Fruit fly (Drosophila melanogaster) whole organism, wandering third instar larva: ENCODE data around the gene Acam.
A peak's percentile ranks its signal among the peaks of the same experiment; 100 is the strongest.

Experiments
- Abd-B ChIP-seq: fragments of >200 bp; optimal IDR thresholded peaks from 2 replicates; lab custom pipeline; 2017; ENCODE audit warnings: missing biosample characterization, missing genetic modification characterization
- CG9705 ChIP-seq: fragments of 200-800 bp; sonication (Bioruptor generic); optimal IDR thresholded peaks from 2 replicates; lab custom pipeline; 2018; ENCODE audit warnings: missing biosample characterization, mild to moderate bottlenecking, missing genetic modification characterization
- CrebA ChIP-seq: fragments of 200-800 bp; sonication (Bioruptor generic); optimal IDR thresholded peaks from 2 replicates; lab custom pipeline; 2016; ENCODE audit warnings: missing biosample characterization, mild to moderate bottlenecking, missing genetic modification characterization, borderline replicate concordance
- Dif ChIP-seq: fragments of 200-275, 200-300 bp; sonication (Bioruptor generic); optimal IDR thresholded peaks from 2 replicates; lab custom pipeline; 2018; ENCODE audit warnings: missing biosample characterization, missing genetic modification characterization; ENCODE audit not compliant: partially characterized antibody
- HLH106 ChIP-seq: fragments of 200-800 bp; optimal IDR thresholded peaks from 3 replicates; lab custom pipeline; 2019; ENCODE audit warnings: missing biosample characterization, mild to moderate bottlenecking, missing genetic modification characterization, moderate library complexity
- Hnf4 ChIP-seq: fragments of 200-800 bp; sonication (Bioruptor generic); optimal IDR thresholded peaks from 2 replicates; lab custom pipeline; 2016; ENCODE audit warnings: missing biosample characterization, mild to moderate bottlenecking, missing genetic modification characterization
- Jra ChIP-seq: sonication (Bioruptor generic); optimal IDR thresholded peaks from 2 replicates; lab custom pipeline; 2016; ENCODE audit warnings: missing biosample characterization, missing genetic modification characterization
- Mio ChIP-seq: sonication (Bioruptor generic); optimal IDR thresholded peaks from 2 replicates; lab custom pipeline; 2016; ENCODE audit warnings: missing biosample characterization, missing genetic modification characterization
- Myc ChIP-seq: fragments of >200 bp; optimal IDR thresholded peaks from 2 replicates; lab custom pipeline; 2017
- N ChIP-seq: fragments of >200 bp; optimal IDR thresholded peaks from 2 replicates; lab custom pipeline; 2018; ENCODE audit warnings: missing biosample characterization, missing external identifiers, missing genetic modification characterization
- OdsH ChIP-seq: fragments of 200-800 bp; sonication (Bioruptor generic); optimal IDR thresholded peaks from 2 replicates; lab custom pipeline; 2016; ENCODE audit warnings: missing biosample characterization, mild to moderate bottlenecking, missing genetic modification characterization
- Vsx2 ChIP-seq: fragments of 200-300, 225-300 bp; sonication (Bioruptor generic); optimal IDR thresholded peaks from 2 replicates; lab custom pipeline; 2018; ENCODE audit warnings: missing biosample characterization, missing genetic modification characterization; ENCODE audit not compliant: partially characterized antibody
- brk ChIP-seq: fragments of 200-800 bp; sonication (Bioruptor generic); optimal IDR thresholded peaks from 2 replicates; lab custom pipeline; 2016; ENCODE audit warnings: missing biosample characterization, mild to moderate bottlenecking, missing genetic modification characterization
- dl ChIP-seq, 2 experiments: fragments of 175-275, 200-275 bp in 1 of 2; fragments of 200-275 bp in 1 of 2; sonication (Bioruptor generic); optimal IDR thresholded peaks; lab custom pipeline; 2018; ENCODE audit warnings: mild to moderate bottlenecking in 2 of 2, missing biosample characterization in 2 of 2, missing genetic modification characterization in 2 of 2, moderate library complexity in 2 of 2; ENCODE audit not compliant: partially characterized antibody in 2 of 2, insufficient read depth in 1 of 2
- dsf ChIP-seq: sonication (Bioruptor generic); optimal IDR thresholded peaks from 2 replicates; lab custom pipeline; 2016; ENCODE audit warnings: missing biosample characterization, missing genetic modification characterization, borderline replicate concordance
- foxo ChIP-seq, 2 experiments: fragments of 200-800 bp; sonication (Bioruptor generic); optimal IDR thresholded peaks; 2 replicates in 1 of 2; 3 replicates in 1 of 2; lab custom pipeline; 2016 to 2017; ENCODE audit warnings: missing biosample characterization in 2 of 2, missing genetic modification characterization in 2 of 2
- fru ChIP-seq: fragments of 200-800 bp; sonication (Bioruptor generic); optimal IDR thresholded peaks from 3 replicates; lab custom pipeline; 2016; ENCODE audit warnings: missing biosample characterization, mild to moderate bottlenecking, missing genetic modification characterization
- pan ChIP-seq: fragments of >200 bp; optimal IDR thresholded peaks from 2 replicates; lab custom pipeline; 2017
- rgr ChIP-seq: fragments of 200-800 bp; sonication (Bioruptor generic); optimal IDR thresholded peaks from 3 replicates; lab custom pipeline; 2016; ENCODE audit warnings: missing biosample characterization, mild to moderate bottlenecking, missing genetic modification characterization
- sage ChIP-seq: fragments of 200-800 bp; sonication (Bioruptor generic); optimal IDR thresholded peaks from 2 replicates; lab custom pipeline; 2016; ENCODE audit warnings: missing biosample characterization, mild to moderate bottlenecking, missing genetic modification characterization
- tai ChIP-seq: sonication (Bioruptor generic); optimal IDR thresholded peaks from 2 replicates; lab custom pipeline; 2016; ENCODE audit warnings: missing biosample characterization, missing genetic modification characterization
- usp ChIP-seq: fragments of >200 bp; optimal IDR thresholded peaks from 2 replicates; lab custom pipeline; 2017; ENCODE audit warnings: missing biosample characterization, missing genetic modification characterization
- woc ChIP-seq: sonication (Bioruptor generic); optimal IDR thresholded peaks from 2 replicates; lab custom pipeline; 2016; ENCODE audit warnings: missing biosample characterization, mild to moderate bottlenecking, missing genetic modification characterization

Acam gene

DNA sequence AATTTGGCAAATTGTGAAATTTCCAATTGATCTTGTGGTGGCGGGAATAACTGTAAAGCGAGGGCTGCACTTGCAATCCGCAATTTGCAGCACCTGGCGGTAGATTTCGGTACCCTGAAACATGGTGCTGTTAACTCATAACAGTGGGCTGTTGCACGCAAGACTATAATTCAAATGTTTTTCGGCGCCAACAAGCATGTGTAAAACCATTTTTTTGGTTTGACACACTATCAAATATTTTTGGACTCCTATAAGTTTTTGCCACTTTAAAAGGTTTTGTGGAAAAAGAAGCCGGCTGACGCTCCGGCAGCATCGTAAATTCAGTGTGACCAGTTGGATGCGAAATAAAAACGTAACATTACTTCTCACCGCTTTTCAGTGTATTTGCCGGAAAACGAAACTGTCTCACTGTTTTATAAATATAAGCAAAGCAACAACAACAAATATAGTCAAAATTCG is 39.5 kb downstream of the Acam start, which contains the start of the genes CG14545 and CG5886:
Gene CG14545 (minus strand): TSS at position 68 of the 459 bp plus-strand sequence.
Gene CG5886 (plus strand): TSS at position 409 of the 459 bp plus-strand sequence.
- peak; percentile 91 for TF ChIP-seq fru
- TF ChIP-seq Myc (lab: Kevin White, UChicago) = peak; percentile 55
- TF ChIP-seq foxo (GFP tag; optimal IDR thresholded peaks at IDR 0.05; lab: Kevin White, UChicago) = peak in 1 of 2 experiments; percentile 22
- no peak for TF ChIP-seq Jra (GFP tag; lab: Kevin White, UChicago)
- TF ChIP-seq tai (GFP tag; lab: Kevin White, UChicago) = peak; percentile 20
- no peak for TF ChIP-seq CrebA (GFP tag; lab: Kevin White, UChicago)
- TF ChIP-seq Dif (GFP tag; lab: Kevin White, UChicago) = no peak
- peak; percentile 4 for TF ChIP-seq Hnf4 (GFP tag; lab: Kevin White, UChicago)

DNA sequence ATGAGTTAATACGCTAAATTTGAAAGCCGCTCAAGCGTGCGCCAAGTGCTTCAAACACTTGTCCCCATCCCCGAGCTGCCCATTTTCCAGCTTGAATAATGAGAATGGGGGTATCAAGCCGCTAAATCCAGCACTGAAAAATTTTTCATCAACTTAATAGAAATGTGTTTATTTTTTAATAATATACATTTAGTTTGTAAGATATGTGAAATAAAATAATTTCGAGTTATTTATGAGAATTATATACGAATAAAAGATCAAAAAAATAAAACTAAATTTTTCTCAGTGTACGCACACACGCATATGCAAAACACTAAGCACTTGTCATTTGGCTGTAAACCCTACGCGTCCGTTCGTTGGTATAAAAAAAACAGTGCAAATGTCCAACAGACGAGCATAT is 43.1 kb downstream of the Acam start:
- TF ChIP-seq HLH106 (tag; lab: Kevin White, UChicago) (peak; percentile 13), OdsH (no peak)

DNA sequence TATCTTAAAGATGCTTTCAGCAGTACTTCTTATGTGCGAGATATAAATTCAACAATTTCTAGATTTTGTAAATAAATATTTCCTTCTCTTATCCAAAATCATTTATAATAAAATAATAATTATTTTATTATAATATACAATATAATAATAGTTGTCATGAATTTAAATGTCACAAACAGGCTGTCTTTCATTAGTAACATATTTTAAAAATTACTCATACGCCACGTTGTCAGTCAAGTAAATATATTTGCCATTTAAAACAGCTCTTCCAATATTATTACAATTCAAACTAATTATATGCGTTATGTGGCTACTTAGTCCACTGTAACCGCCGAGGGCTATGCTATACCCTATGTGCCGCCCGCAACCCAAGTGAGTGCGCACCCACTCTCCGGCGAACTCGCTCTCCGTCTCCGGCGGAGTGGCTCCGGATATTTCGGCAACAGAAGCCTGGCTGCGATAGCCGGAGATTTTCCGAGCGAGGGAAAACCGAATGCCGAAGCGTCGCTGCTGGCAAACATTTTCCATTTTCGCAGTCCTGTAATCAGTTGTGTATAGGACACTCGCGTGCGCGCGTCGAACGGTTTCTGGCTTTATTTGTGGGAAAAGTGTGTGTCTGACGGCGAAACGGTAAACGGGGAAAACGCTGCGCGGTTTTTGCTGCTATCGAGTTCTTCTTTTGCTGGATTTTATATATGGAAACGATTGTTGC is 44.0 kb downstream of the Acam start, which contains the start of gene CG5890:
Gene CG5890 (plus strand): TSS at position 561 of the 712 bp plus-strand sequence.
- no peak for TF ChIP-seq Jra (GFP tag; lab: Kevin White, UChicago)
- TF ChIP-seq Hnf4 (GFP tag; lab: Kevin White, UChicago) = no peak
- TF ChIP-seq Mio (GFP tag; lab: Kevin White, UChicago) = no peak
- TF ChIP-seq dsf = no peak
- no peak for TF ChIP-seq fru
- no peak for TF ChIP-seq usp (GFP tag; lab: Kevin White, UChicago)
- TF ChIP-seq dl (GFP tag; optimal IDR thresholded peaks at IDR 0.05; lab: Kevin White, UChicago; ENCODE audit: insufficient read depth in 1 of 2, partially characterized antibody in 2 of 2) = no peak
- TF ChIP-seq brk (GFP tag; lab: Kevin White, UChicago) = no peak
- TF ChIP-seq CrebA (GFP tag; lab: Kevin White, UChicago) = no peak
- no peak for TF ChIP-seq Vsx2 (GFP tag; lab: Kevin White, UChicago)
- TF ChIP-seq rgr (GFP tag; lab: Kevin White, UChicago) = no peak
- TF ChIP-seq N (GFP tag; lab: Kevin White, UChicago) = no peak
- no peak for TF ChIP-seq woc
- TF ChIP-seq CG9705 (GFP tag; lab: Kevin White, UChicago) = no peak
- TF ChIP-seq pan (lab: Kevin White, UChicago) = no peak
- TF ChIP-seq HLH106 (tag; lab: Kevin White, UChicago) = no peak
- TF ChIP-seq sage (GFP tag; lab: Kevin White, UChicago) = no peak
- TF ChIP-seq Abd-B (GFP tag; lab: Kevin White, UChicago) = no peak
- TF ChIP-seq foxo (GFP tag; optimal IDR thresholded peaks at IDR 0.05; lab: Kevin White, UChicago) = no peak
